Worm (Caenorhabditis elegans): ENCODE measurements around the gene F13C5.3.

The F13C5.3 gene

DNA sequence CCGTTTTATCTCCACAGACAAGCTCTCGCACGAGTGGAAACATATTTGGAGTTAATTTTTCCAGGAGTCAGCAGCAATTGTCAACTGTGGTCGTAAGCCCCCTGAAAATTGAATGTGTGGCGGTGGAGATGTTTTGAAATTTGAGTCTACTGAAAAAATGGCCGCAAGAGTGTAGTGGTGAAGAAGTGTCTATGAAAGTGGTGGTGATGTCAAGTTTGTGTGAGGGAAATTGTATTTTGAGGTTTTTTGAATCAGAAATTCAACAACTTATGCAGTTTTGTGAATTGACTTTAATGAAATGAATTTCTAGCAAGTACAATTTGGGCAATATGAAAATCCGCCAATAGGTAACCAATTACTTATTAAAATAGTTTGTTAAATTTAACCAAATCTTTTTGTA, 26.8 kb downstream of the F13C5.3 start, which contains the start of gene mrp-2:
Gene mrp-2 (minus strand): TSS at position 101 of the 400 bp plus-strand sequence.
- no peak for TF ChIP-seq zip-5 (tag; optimal IDR thresholded peaks at IDR 0.05)
- no peak for TF ChIP-seq ttx-3 (tag; optimal IDR thresholded peaks at IDR 0.05)
- no peak for TF ChIP-seq dmd-4 (tag; optimal IDR thresholded peaks at IDR 0.05; ENCODE audit: borderline replicate concordance)
- TF ChIP-seq Y22D7AL.16 (tag; optimal IDR thresholded peaks at IDR 0.05): no peak
- no peak for TF ChIP-seq odd-2 (tag; optimal IDR thresholded peaks at IDR 0.05)
- TF ChIP-seq hlh-6 (tag; optimal IDR thresholded peaks at IDR 0.05): no peak
- no peak for TF ChIP-seq C38D4.7 (GFP tag; optimal IDR thresholded peaks at IDR 0.05)
- TF ChIP-seq unc-42 (tag; optimal IDR thresholded peaks at IDR 0.05): no peak
- TF ChIP-seq fkh-10 (GFP tag; optimal IDR thresholded peaks at IDR 0.05): no peak
- TF ChIP-seq che-1 (tag; optimal IDR thresholded peaks at IDR 0.05): no peak
- no peak for TF ChIP-seq ceh-45 (GFP tag; IDR thresholded peaks at IDR 0.05)
- no peak for TF ChIP-seq ceh-19 (GFP tag; optimal IDR thresholded peaks at IDR 0.05)
- TF ChIP-seq ama-1 (optimal IDR thresholded peaks at IDR 0.05): no peak
- TF ChIP-seq unc-55 (GFP tag; optimal IDR thresholded peaks at IDR 0.05): no peak
- no peak for TF ChIP-seq ahr-1 (tag; optimal IDR thresholded peaks at IDR 0.05)
- no peak for TF ChIP-seq hlh-30 (tag; optimal IDR thresholded peaks at IDR 0.05; ENCODE audit: insufficient read depth)
- no peak for TF ChIP-seq nfya-1 (tag; optimal IDR thresholded peaks at IDR 0.05)

DNA sequence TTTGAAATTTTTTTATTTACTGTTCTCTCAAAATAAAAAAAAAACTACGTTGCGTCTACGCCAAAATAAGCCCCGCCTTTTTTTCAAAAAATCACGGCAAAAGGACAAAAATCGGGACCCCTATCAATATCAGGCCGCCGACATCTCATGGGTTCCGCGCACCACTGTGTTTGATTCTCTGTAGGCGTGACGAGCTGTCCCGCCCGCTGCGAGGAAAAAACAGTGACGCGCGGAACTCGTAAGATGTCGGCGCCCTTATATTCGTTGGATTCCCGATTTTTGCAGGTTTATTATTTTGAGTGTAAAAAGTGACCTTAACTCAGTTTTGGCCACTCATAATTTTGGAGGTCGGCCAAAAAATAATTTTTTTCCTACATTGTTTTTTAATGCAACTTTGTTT, 28.0 kb downstream of the F13C5.3 start:
- no peak for TF ChIP-seq hlh-8 (tag; optimal IDR thresholded peaks at IDR 0.05)
- no peak for TF ChIP-seq ceh-14 (tag; optimal IDR thresholded peaks at IDR 0.05)
- TF ChIP-seq che-1 (tag; optimal IDR thresholded peaks at IDR 0.05): no peak
- no peak for TF ChIP-seq unc-55 (GFP tag; optimal IDR thresholded peaks at IDR 0.05)
- no peak for TF ChIP-seq K02D7.2 (tag; optimal IDR thresholded peaks at IDR 0.05)
- TF ChIP-seq unc-42 (tag; optimal IDR thresholded peaks at IDR 0.05): no peak
- no peak for TF ChIP-seq F13H6.1 (tag; optimal IDR thresholded peaks at IDR 0.05)
- TF ChIP-seq rnt-1 (tag; optimal IDR thresholded peaks at IDR 0.05): no peak
- no peak for TF ChIP-seq nhr-11 (tag; optimal IDR thresholded peaks at IDR 0.05)
- no peak for TF ChIP-seq ceh-31 (tag; optimal IDR thresholded peaks at IDR 0.05)
- no peak for TF ChIP-seq eyg-1 (tag; optimal IDR thresholded peaks at IDR 0.05)
- no peak for TF ChIP-seq pag-3 (tag; optimal IDR thresholded peaks at IDR 0.05; ENCODE audit: borderline replicate concordance)
- no peak for TF ChIP-seq ref-2 (tag; optimal IDR thresholded peaks at IDR 0.05)

- TF ChIP-seq elt-2 (tag; optimal IDR thresholded peaks at IDR 0.05): no peak
- TF ChIP-seq ceh-34 (tag; optimal IDR thresholded peaks at IDR 0.05): no peak
- no peak for TF ChIP-seq ceh-2 (tag; optimal IDR thresholded peaks at IDR 0.05)
- no peak for TF ChIP-seq tbx-2 (tag; optimal IDR thresholded peaks at IDR 0.05)
- no peak for TF ChIP-seq ceh-14 (tag; optimal IDR thresholded peaks at IDR 0.05)
- TF ChIP-seq nhr-232 (tag; optimal IDR thresholded peaks at IDR 0.05): no peak
- no peak for TF ChIP-seq ceh-22 (tag; optimal IDR thresholded peaks at IDR 0.05)
- no peak for TF ChIP-seq hlh-13 (GFP tag; optimal IDR thresholded peaks at IDR 0.05)
- TF ChIP-seq pag-3 (tag; optimal IDR thresholded peaks at IDR 0.05; ENCODE audit: borderline replicate concordance): no peak
These were observed 41.5 kb downstream of the F13C5.3 start, which contains the start of gene nas-38 for ce11 chrX:557857-558256. TSS of gene nas-38 (plus strand) at chrX:558157.

DNA sequence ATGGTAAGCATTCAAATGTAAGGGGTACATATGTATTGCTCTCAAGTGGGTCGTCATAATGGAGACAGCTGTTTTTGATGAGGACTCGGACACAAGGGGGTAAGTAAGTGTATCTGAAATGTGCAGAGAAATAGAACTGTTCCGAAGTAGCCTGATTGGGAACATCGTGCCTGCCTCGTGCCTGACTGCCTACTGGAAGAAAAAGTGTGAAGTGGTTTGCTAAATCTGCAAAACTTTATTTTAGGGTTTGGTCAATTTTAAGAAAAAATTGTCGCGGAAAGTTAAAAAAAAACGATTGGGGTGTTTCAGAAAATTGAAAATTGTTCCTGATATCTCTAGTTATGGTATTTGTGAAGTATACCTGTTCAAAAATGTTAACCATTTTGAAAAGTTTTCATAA, 42.2 kb downstream of the F13C5.3 start, which contains the start of gene hlh-19:
Gene hlh-19 (minus strand): TSS at position 101 of the 400 bp plus-strand sequence.
- TF ChIP-seq ceh-18 (tag; optimal IDR thresholded peaks at IDR 0.05): no peak
- TF ChIP-seq hlh-6 (tag; optimal IDR thresholded peaks at IDR 0.05): no peak
- TF ChIP-seq hlh-8 (tag; optimal IDR thresholded peaks at IDR 0.05): no peak
- TF ChIP-seq ztf-16 (tag; optimal IDR thresholded peaks at IDR 0.05): no peak

Measured in whole organism, late embryonic.